Worm (Caenorhabditis elegans): Measurements from ENCODE around the gene C50F4.10.

The C50F4.10 gene

ce11 chrV:9549459-9549858 is 18.1 kb upstream of the C50F4.10 start, which contains the start of gene nstp-10 (continued):
- TF ChIP-seq him-1 (tag; optimal IDR thresholded peaks at IDR 0.05) (peak; percentile 60), ekl-4 (GFP tag; IDR thresholded peaks at IDR 0.05) (peak; percentile 79), C06A6.2 (GFP tag; conservative IDR thresholded peaks at IDR 0.05) (no peak), unc-130 (GFP tag; optimal IDR thresholded peaks at IDR 0.05) (peak; percentile 89), dpff-1 (tag; optimal IDR thresholded peaks at IDR 0.05) (no peak), bed-2 (GFP tag; IDR thresholded peaks at IDR 0.05) (peak; percentile 62; the same call in 1 of the 2 replicates), Y53G8AR.9 (GFP tag; conservative IDR thresholded peaks at IDR 0.05) (peak; percentile 68; the same call in 1 of the 2 replicates), fkh-3 (tag; optimal IDR thresholded peaks at IDR 0.05) (no peak), mes-4 (tag; optimal IDR thresholded peaks at IDR 0.05) (no peak), D2030.7 (GFP tag; IDR thresholded peaks at IDR 0.05) (peak; percentile 97), ztf-28 (GFP tag; IDR thresholded peaks at IDR 0.05) (peak; percentile 77; the same call in 1 of the 2 replicates), let-526 (GFP tag; IDR thresholded peaks at IDR 0.05) (no peak), nfyb-1 (GFP tag; IDR thresholded peaks at IDR 0.05) (peak; percentile 77), F33H1.4 (GFP tag; IDR thresholded peaks at IDR 0.05) (peak; percentile 74), nhr-27 (tag; optimal IDR thresholded peaks at IDR 0.05) (no peak), attf-3 (GFP tag; conservative IDR thresholded peaks at IDR 0.05) (0 out of 2 replicates have a peak, but pooled peaks have one; percentile 43), dox-1 (GFP tag; IDR thresholded peaks at IDR 0.05) (peak; percentile 97), egl-18 (GFP tag; IDR thresholded peaks at IDR 0.05) (no peak), tlf-1 (GFP tag; optimal IDR thresholded peaks at IDR 0.05) (peak; percentile 89), hsf-1 (GFP tag; IDR thresholded peaks at IDR 0.05) (peak; percentile 75; the same call in 1 of the 2 replicates), Y56A3A.18 (GFP tag; IDR thresholded peaks at IDR 0.05) (no peak), snpc-3.4 (tag; optimal IDR thresholded peaks at IDR 0.05) (peak; percentile 88), tbp1 (GFP tag; optimal IDR thresholded peaks at IDR 0.05) (peak; percentile 72), C17E4.6 (GFP tag; IDR thresholded peaks at IDR 0.05) (peak; percentile 83), egl-44 (GFP tag; IDR thresholded peaks at IDR 0.05) (no peak), efl-1 (GFP tag; optimal IDR thresholded peaks at IDR 0.05) (peak; percentile 88), aptf-3 (GFP tag; IDR thresholded peaks at IDR 0.05) (no peak), Y79H2A.3 (GFP tag; conservative IDR thresholded peaks at IDR 0.05) (peak; percentile 77; the same call in 1 of the 2 replicates), B0019.2 (GFP tag; conservative IDR thresholded peaks at IDR 0.05) (peak; percentile 98), lin-54 (GFP tag; optimal IDR thresholded peaks at IDR 0.05) (peak; percentile 86), sdz-38 (tag; optimal IDR thresholded peaks at IDR 0.05) (no peak), xnd-1 (tag; optimal IDR thresholded peaks at IDR 0.05) (peak; percentile 91), atf-7 (tag; optimal IDR thresholded peaks at IDR 0.05) (no peak), madf-6 (GFP tag; IDR thresholded peaks at IDR 0.05) (peak; percentile 97), madf-8 (GFP tag; conservative IDR thresholded peaks at IDR 0.05) (peak; percentile 91), ceh-91 (GFP tag; IDR thresholded peaks at IDR 0.05) (peak; percentile 96), lin-26 (GFP tag; IDR thresholded peaks at IDR 0.05) (peak; percentile 72; the same call in 1 of the 2 replicates), snpc-1.3 (tag; optimal IDR thresholded peaks at IDR 0.05; ENCODE audit: insufficient read depth) (peak; percentile 94), B0261.1 (tag; optimal IDR thresholded peaks at IDR 0.05) (no peak), ztf-18 (tag; optimal IDR thresholded peaks at IDR 0.05) (peak; percentile 85), ceh-58 (GFP tag; IDR thresholded peaks at IDR 0.05) (no peak), ztf-25 (GFP tag; IDR thresholded peaks at IDR 0.05) (0 out of 2 replicates have a peak, but pooled peaks have one; percentile 75), sptf-2 (GFP tag; optimal IDR thresholded peaks at IDR 0.05) (peak; percentile 50), lsl-1 (GFP tag; optimal IDR thresholded peaks at IDR 0.05) (peak; percentile 98), T26A5.8 (tag; optimal IDR thresholded peaks at IDR 0.05) (no peak), athp-1 (tag; optimal IDR thresholded peaks at IDR 0.05) (peak; percentile 88), ZK185.1 (tag; optimal IDR thresholded peaks at IDR 0.05; ENCODE audit: poor library complexity, severe bottlenecking) (peak; percentile 49), F57A8.1 (GFP tag; optimal IDR thresholded peaks at IDR 0.05) (no peak)

Measured in whole organism, young adult.